Worm (Caenorhabditis elegans) whole organism, young adult: ENCODE measurements around the gene glt-6.

ENCODE experiments used
- B0336.3 ChIP-seq: fragments of 200-800 bp; sonication (Bioruptor generic); IDR thresholded peaks from 2 replicates; pipeline ENCODE4 v1.3.6; 2022; ENCODE audit warnings: missing genetic modification characterization, missing compliant biosample characterization
- F10E7.11 ChIP-seq: sonication (generic microtip); optimal IDR thresholded peaks from 2 replicates; lab custom pipeline; 2017; ENCODE audit warnings: mild to moderate bottlenecking, missing genetic modification characterization, moderate library complexity, missing compliant biosample characterization
- F23B12.7 ChIP-seq: sonication (generic microtip); optimal IDR thresholded peaks from 2 replicates; lab custom pipeline; 2017; ENCODE audit warnings: missing genetic modification characterization, mild to moderate bottlenecking, missing compliant biosample characterization, antibody characterized with exemption, moderate library complexity; ENCODE audit not compliant: insufficient read depth
- F49E8.2 ChIP-seq: sonication (generic microtip); optimal IDR thresholded peaks from 3 replicates; lab custom pipeline; 2017; ENCODE audit warnings: missing genetic modification characterization, mild to moderate bottlenecking, missing compliant biosample characterization, antibody characterized with exemption, moderate library complexity; ENCODE audit not compliant: insufficient read depth
- F55B11.4 ChIP-seq: sonication (generic microtip); optimal IDR thresholded peaks from 2 replicates; lab custom pipeline; 2016; ENCODE audit warnings: missing compliant biosample characterization, missing genetic modification characterization, borderline replicate concordance; ENCODE audit not compliant: insufficient read depth
- K11D2.4 ChIP-seq: fragments of 200-800 bp; sonication (Bioruptor generic); IDR thresholded peaks from 2 replicates; pipeline ENCODE4 v1.3.6; 2022; ENCODE audit warnings: missing genetic modification reagents, missing genetic modification characterization, missing compliant biosample characterization
- K12H6.12 ChIP-seq: fragments of 200-800 bp; sonication (Bioruptor generic); optimal IDR thresholded peaks from 2 replicates; lab custom pipeline; 2018; ENCODE audit warnings: mild to moderate bottlenecking, missing genetic modification characterization, missing compliant biosample characterization
- T07F8.4 ChIP-seq: sonication (generic microtip); optimal IDR thresholded peaks from 2 replicates; lab custom pipeline; 2016; ENCODE audit warnings: mild to moderate bottlenecking, missing genetic modification characterization, moderate library complexity, missing compliant biosample characterization
- Y53G8AR.9 ChIP-seq: fragments of 200-800 bp; sonication (Bioruptor generic); conservative IDR thresholded peaks from 2 replicates; pipeline ENCODE4 v1.3.6; 2022; ENCODE audit warnings: missing genetic modification reagents, missing genetic modification characterization, missing compliant biosample characterization
- Y56A3A.18 ChIP-seq: fragments of 200-800 bp; sonication (Bioruptor generic); IDR thresholded peaks from 2 replicates; pipeline ENCODE4 v1.3.6; 2022; ENCODE audit warnings: missing genetic modification reagents, missing genetic modification characterization, missing compliant biosample characterization
- Y79H2A.3 ChIP-seq: fragments of 200-800 bp; sonication (Bioruptor generic); conservative IDR thresholded peaks from 2 replicates; pipeline ENCODE4 v1.3.6; 2022; ENCODE audit warnings: missing genetic modification reagents, missing genetic modification characterization, missing compliant biosample characterization
- Y95B8A.8 ChIP-seq: fragments of 200-800 bp; sonication (Bioruptor generic); IDR thresholded peaks from 2 replicates; pipeline ENCODE4 v1.3.6; 2022; ENCODE audit warnings: missing genetic modification reagents, missing genetic modification characterization, missing compliant biosample characterization
- aptf-2 ChIP-seq: fragments of 200-800 bp; sonication (Bioruptor generic); conservative IDR thresholded peaks from 2 replicates; pipeline ENCODE4 v1.3.6; 2022; ENCODE audit warnings: missing genetic modification reagents, missing genetic modification characterization, missing compliant biosample characterization
- attf-3 ChIP-seq: fragments of 200-800 bp; sonication (Bioruptor generic); conservative IDR thresholded peaks from 2 replicates; pipeline ENCODE4 v1.3.6; 2022; ENCODE audit warnings: missing genetic modification reagents, missing genetic modification characterization, missing compliant biosample characterization
- attf-5 ChIP-seq: fragments of 200-800 bp; sonication (Bioruptor generic); optimal IDR thresholded peaks from 2 replicates; lab custom pipeline; 2018; ENCODE audit warnings: mild to moderate bottlenecking, missing genetic modification characterization, missing compliant biosample characterization
- cebp-1 ChIP-seq, 2 experiments: fragments of 200-800 bp in 1 of 2; sonication (Bioruptor generic) in 1 of 2; sonication (generic microtip) in 1 of 2; IDR thresholded peaks in 1 of 2; optimal IDR thresholded peaks in 1 of 2; 2 replicates each; pipeline versions ENCODE4 v1.3.6 to Lab custom; 2017 to 2022; ENCODE audit warnings: missing compliant biosample characterization in 2 of 2, missing genetic modification characterization in 2 of 2, mild to moderate bottlenecking in 1 of 2, missing genetic modification reagents in 1 of 2, moderate library complexity in 1 of 2
- ceh-100 ChIP-seq: fragments of 200-800 bp; sonication (Bioruptor generic); IDR thresholded peaks from 2 replicates; pipeline ENCODE4 v1.3.6; 2022; ENCODE audit warnings: missing genetic modification reagents, missing genetic modification characterization, missing compliant biosample characterization
- ceh-27 ChIP-seq: fragments of 200-800 bp; sonication (Bioruptor generic); optimal IDR thresholded peaks from 2 replicates; lab custom pipeline; 2018; ENCODE audit warnings: mild to moderate bottlenecking, missing genetic modification characterization, moderate library complexity, missing compliant biosample characterization
- ceh-40 ChIP-seq: fragments of 200-800 bp; sonication (Bioruptor generic); IDR thresholded peaks from 2 replicates; pipeline ENCODE4 v1.3.6; 2022; ENCODE audit warnings: missing genetic modification characterization, missing compliant biosample characterization
- ceh-58 ChIP-seq: fragments of 200-800 bp; sonication (Bioruptor generic); IDR thresholded peaks from 2 replicates; pipeline ENCODE4 v1.3.6; 2022; ENCODE audit warnings: missing genetic modification characterization, missing compliant biosample characterization
- dox-1 ChIP-seq: fragments of 200-800 bp; sonication (Bioruptor generic); IDR thresholded peaks from 2 replicates; pipeline ENCODE4 v1.3.6; 2022; ENCODE audit warnings: missing genetic modification reagents, missing genetic modification characterization, missing compliant biosample characterization
- dpl-1 ChIP-seq: fragments of 150-350 bp; optimal IDR thresholded peaks from 2 replicates; lab custom pipeline; 2014; ENCODE audit warnings: missing biosample characterization, missing genetic modification reagents, missing genetic modification characterization
- ets-4 ChIP-seq: fragments of 200-800 bp; sonication (Bioruptor generic); optimal IDR thresholded peaks from 2 replicates; lab custom pipeline; 2018; ENCODE audit warnings: mild to moderate bottlenecking, missing genetic modification characterization, missing compliant biosample characterization
- gei-17 ChIP-seq: fragments of 200-800 bp; sonication (Bioruptor generic); optimal IDR thresholded peaks from 2 replicates; lab custom pipeline; 2018; ENCODE audit warnings: mild to moderate bottlenecking, missing genetic modification characterization, missing compliant biosample characterization
- hlh-26 ChIP-seq: fragments of 200-800 bp; sonication (Bioruptor generic); conservative IDR thresholded peaks from 2 replicates; pipeline ENCODE4 v1.3.6; 2022; ENCODE audit warnings: missing genetic modification reagents, missing genetic modification characterization, missing compliant biosample characterization
- let-526 ChIP-seq: fragments of 200-800 bp; sonication (Bioruptor generic); IDR thresholded peaks from 2 replicates; pipeline ENCODE4 v1.3.6; 2022; ENCODE audit warnings: missing genetic modification reagents, missing genetic modification characterization, missing compliant biosample characterization
- lin-26 ChIP-seq: fragments of 200-800 bp; sonication (Bioruptor generic); IDR thresholded peaks from 2 replicates; pipeline ENCODE4 v1.3.6; 2022; ENCODE audit warnings: missing genetic modification reagents, missing genetic modification characterization, missing compliant biosample characterization
- lin-35 ChIP-seq, 3 experiments: fragments of 150-350 bp in 2 of 3; sonication (generic microtip) in 1 of 3; optimal IDR thresholded peaks; 2 replicates each; lab custom pipeline; 2014 to 2018; ENCODE audit warnings: missing biosample characterization in 3 of 3, missing genetic modification characterization in 3 of 3, missing genetic modification reagents in 3 of 3
- lin-40 ChIP-seq: sonication (generic microtip); optimal IDR thresholded peaks from 2 replicates; lab custom pipeline; 2016; ENCODE audit warnings: missing genetic modification characterization, mild to moderate bottlenecking, missing compliant biosample characterization, missing genotype, missing genetic modification reagents
- lin-54 ChIP-seq: fragments of 200-800 bp; sonication (Bioruptor generic); optimal IDR thresholded peaks from 2 replicates; lab custom pipeline; 2018; ENCODE audit warnings: mild to moderate bottlenecking, missing genetic modification characterization, missing compliant biosample characterization
- lsl-1 ChIP-seq: fragments of 200-800 bp; sonication (Bioruptor generic); optimal IDR thresholded peaks from 2 replicates; lab custom pipeline; 2018; ENCODE audit warnings: mild to moderate bottlenecking, missing genetic modification characterization, moderate library complexity, missing compliant biosample characterization
- madf-10 ChIP-seq: sonication (generic microtip); optimal IDR thresholded peaks from 2 replicates; lab custom pipeline; 2016; ENCODE audit warnings: mild to moderate bottlenecking, missing genetic modification characterization, missing compliant biosample characterization
- mxl-1 ChIP-seq: sonication (generic microtip); optimal IDR thresholded peaks from 2 replicates; lab custom pipeline; 2016; ENCODE audit warnings: missing genetic modification characterization, missing compliant biosample characterization
- nfya-1 ChIP-seq: sonication (generic microtip); optimal IDR thresholded peaks from 2 replicates; lab custom pipeline; 2017; ENCODE audit warnings: antibody characterized with exemption, missing compliant biosample characterization, missing genetic modification characterization, borderline replicate concordance; ENCODE audit not compliant: insufficient read depth
- nfyb-1 ChIP-seq: fragments of 200-800 bp; sonication (Bioruptor generic); IDR thresholded peaks from 2 replicates; pipeline ENCODE4 v1.3.6; 2022; ENCODE audit warnings: missing genetic modification reagents, missing genetic modification characterization, missing compliant biosample characterization
- nhr-120 ChIP-seq: fragments of 200-800 bp; sonication (Bioruptor generic); IDR thresholded peaks from 2 replicates; pipeline ENCODE4 v1.3.6; 2022; ENCODE audit warnings: missing genetic modification characterization, missing compliant biosample characterization
- nhr-80 ChIP-seq: sonication (generic microtip); optimal IDR thresholded peaks from 2 replicates; lab custom pipeline; 2016; ENCODE audit warnings: missing genetic modification characterization, missing compliant biosample characterization
- pbrm-1 ChIP-seq: fragments of 200-800 bp; sonication (Bioruptor generic); IDR thresholded peaks from 2 replicates; pipeline ENCODE4 v1.3.6; 2022; ENCODE audit warnings: missing genetic modification reagents, missing genetic modification characterization, missing compliant biosample characterization
- rcor-1 ChIP-seq: fragments of 200-800 bp; sonication (Bioruptor generic); IDR thresholded peaks from 2 replicates; pipeline ENCODE4 v1.3.6; 2022; ENCODE audit warnings: missing genetic modification reagents, missing genetic modification characterization, missing compliant biosample characterization
- sea-2 ChIP-seq: fragments of 200-800 bp; sonication (Bioruptor generic); IDR thresholded peaks from 2 replicates; pipeline ENCODE4 v1.3.6; 2022; ENCODE audit warnings: missing genetic modification characterization, missing compliant biosample characterization
- snpc-1.3 ChIP-seq: sonication (generic microtip); optimal IDR thresholded peaks from 2 replicates; lab custom pipeline; 2017; ENCODE audit warnings: missing genetic modification characterization, mild to moderate bottlenecking, missing compliant biosample characterization, antibody characterized with exemption, moderate library complexity, missing genotype, missing genetic modification reagents; ENCODE audit not compliant: insufficient read depth
- somi-1 ChIP-seq: fragments of 200-800 bp; sonication (Bioruptor generic); optimal IDR thresholded peaks from 2 replicates; lab custom pipeline; 2018; ENCODE audit warnings: mild to moderate bottlenecking, missing genetic modification characterization, missing compliant biosample characterization
- sptf-2 ChIP-seq: fragments of 200-800 bp; sonication (Bioruptor generic); optimal IDR thresholded peaks from 2 replicates; lab custom pipeline; 2018; ENCODE audit warnings: mild to moderate bottlenecking, missing genetic modification characterization, missing compliant biosample characterization
- tbp1 ChIP-seq: fragments of 200-800 bp; sonication (Bioruptor generic); optimal IDR thresholded peaks from 2 replicates; lab custom pipeline; 2018; ENCODE audit warnings: mild to moderate bottlenecking, missing genetic modification characterization, missing compliant biosample characterization
- zim-3 ChIP-seq: sonication (generic microtip); optimal IDR thresholded peaks from 2 replicates; lab custom pipeline; 2017; ENCODE audit warnings: mild to moderate bottlenecking, missing genetic modification characterization, moderate library complexity, missing compliant biosample characterization
- ztf-28 ChIP-seq: fragments of 200-800 bp; sonication (Bioruptor generic); IDR thresholded peaks from 2 replicates; pipeline ENCODE4 v1.3.6; 2022; ENCODE audit warnings: missing genetic modification reagents, missing genetic modification characterization, missing compliant biosample characterization

Gene glt-6

ce11 chrIV:7507841-7508509 lies 4.6 kb downstream of the glt-6 start, which contains the start of the genes vdac-1 and R05G6.5 (continued):
- TF ChIP-seq tbp1, result peak; percentile 55
- TF ChIP-seq aptf-2 (GFP tag; lab: Robert Waterston, UW), result no peak
- no peak for TF ChIP-seq gei-17 (GFP tag; lab: Kevin White, UChicago)
- TF ChIP-seq nfyb-1 (GFP tag; lab: Robert Waterston, UW), result peak; percentile 44; the same call in 1 of the 2 replicates
- TF ChIP-seq sptf-2, result no peak
- 0 out of 2 replicates have a peak, but pooled peaks have one; percentile 55 for TF ChIP-seq pbrm-1 (GFP tag; lab: Robert Waterston, UW)
- TF ChIP-seq cebp-1 (GFP tag; IDR thresholded peaks at IDR 0.05; lab: Robert Waterston, UW), result no peak
- peak; percentile 73 for TF ChIP-seq cebp-1 (tag; optimal IDR thresholded peaks at IDR 0.05; lab: Kevin White, UChicago)
- TF ChIP-seq ztf-28, result no peak
- TF ChIP-seq lsl-1, result no peak
- peak; percentile 80 for TF ChIP-seq attf-5
- TF ChIP-seq lin-35 (GFP tag; optimal IDR thresholded peaks at IDR 0.05; lab: Kevin White, UChicago), result peak in 1 of 3 experiments; percentile 73
- TF ChIP-seq dox-1 (GFP tag; lab: Robert Waterston, UW), result peak; percentile 73
- no peak for TF ChIP-seq zim-3 (tag; lab: Kevin White, UChicago)
- TF ChIP-seq ceh-100 (GFP tag; lab: Robert Waterston, UW), result 0 out of 2 replicates have a peak, but pooled peaks have one; percentile 40
- no peak for TF ChIP-seq hlh-26 (GFP tag; lab: Robert Waterston, UW)
- no peak for TF ChIP-seq T07F8.4 (tag; lab: Kevin White, UChicago)
- TF ChIP-seq Y95B8A.8 (GFP tag; lab: Robert Waterston, UW), result peak; percentile 76
- TF ChIP-seq F10E7.11 (tag; lab: Kevin White, UChicago), result no peak
- no peak for TF ChIP-seq Y79H2A.3 (GFP tag; lab: Robert Waterston, UW)
- TF ChIP-seq ceh-58 (GFP tag; lab: Robert Waterston, UW), result no peak
- peak; percentile 75 for TF ChIP-seq B0336.3 (GFP tag; lab: Robert Waterston, UW)
- TF ChIP-seq lin-26 (GFP tag; lab: Robert Waterston, UW), result no peak
- no peak for TF ChIP-seq nfya-1
- TF ChIP-seq Y53G8AR.9 (GFP tag; lab: Robert Waterston, UW), result peak; percentile 86
- peak; percentile 51 for TF ChIP-seq K12H6.12 (tag; lab: Kevin White, UChicago)
- peak; percentile 97 for TF ChIP-seq nhr-80 (tag; lab: Kevin White, UChicago)
- peak; percentile 48 for TF ChIP-seq ets-4 (GFP tag; lab: Kevin White, UChicago)
- peak; percentile 25 for TF ChIP-seq F23B12.7 (tag; lab: Kevin White, UChicago)
- no peak for TF ChIP-seq nhr-120 (GFP tag; lab: Robert Waterston, UW)
- peak; percentile 39; the same call in 1 of the 2 replicates for TF ChIP-seq rcor-1 (GFP tag; lab: Robert Waterston, UW)
- TF ChIP-seq lin-40 (tag; lab: Kevin White, UChicago), result peak; percentile 68
- no peak for TF ChIP-seq Y56A3A.18 (GFP tag; lab: Robert Waterston, UW)
- peak; percentile 54; the same call in 1 of the 2 replicates for TF ChIP-seq K11D2.4 (GFP tag; lab: Robert Waterston, UW)
- no peak for TF ChIP-seq F49E8.2
- TF ChIP-seq attf-3, result peak; percentile 67
- TF ChIP-seq dpl-1 (GFP tag; lab: Kevin White, UChicago), result peak; percentile 16
- no peak for TF ChIP-seq sea-2 (GFP tag; lab: Robert Waterston, UW)
- no peak for TF ChIP-seq mxl-1 (tag; lab: Kevin White, UChicago)
- no peak for TF ChIP-seq snpc-1.3
- no peak for TF ChIP-seq let-526
- peak; percentile 79 for TF ChIP-seq ceh-27
- no peak for TF ChIP-seq F55B11.4 (tag; lab: Kevin White, UChicago)
- TF ChIP-seq madf-10 (tag; lab: Kevin White, UChicago), result peak; percentile 45
- TF ChIP-seq ceh-40, result no peak
- TF ChIP-seq lin-54 (GFP tag; lab: Kevin White, UChicago), result peak; percentile 81
- peak; percentile 65 for TF ChIP-seq somi-1 (GFP tag; lab: Kevin White, UChicago)
